Fruit fly (Drosophila melanogaster) whole organism, wandering third instar larva: ENCODE data around the gene CG10341.

Experiments
- Abd-B ChIP-seq: fragments of >200 bp; optimal IDR thresholded peaks from 2 replicates; lab custom pipeline; 2017; ENCODE audit warnings: missing biosample characterization, missing genetic modification characterization
- CG32264 ChIP-seq: fragments of 200-800 bp; sonication (Bioruptor generic); optimal IDR thresholded peaks from 2 replicates; lab custom pipeline; 2016; ENCODE audit warnings: missing biosample characterization, missing genetic modification characterization
- CG9705 ChIP-seq: fragments of 200-800 bp; sonication (Bioruptor generic); optimal IDR thresholded peaks from 2 replicates; lab custom pipeline; 2018; ENCODE audit warnings: missing biosample characterization, mild to moderate bottlenecking, missing genetic modification characterization
- CrebA ChIP-seq: fragments of 200-800 bp; sonication (Bioruptor generic); optimal IDR thresholded peaks from 2 replicates; lab custom pipeline; 2016; ENCODE audit warnings: missing biosample characterization, mild to moderate bottlenecking, missing genetic modification characterization, borderline replicate concordance
- Dif ChIP-seq: fragments of 200-275, 200-300 bp; sonication (Bioruptor generic); optimal IDR thresholded peaks from 2 replicates; lab custom pipeline; 2018; ENCODE audit warnings: missing biosample characterization, missing genetic modification characterization; ENCODE audit not compliant: partially characterized antibody
- GATAd ChIP-seq: sonication (Bioruptor generic); optimal IDR thresholded peaks from 2 replicates; lab custom pipeline; 2016; ENCODE audit warnings: missing biosample characterization, missing genetic modification characterization
- HLH106 ChIP-seq: fragments of 200-800 bp; optimal IDR thresholded peaks from 3 replicates; lab custom pipeline; 2019; ENCODE audit warnings: missing biosample characterization, mild to moderate bottlenecking, missing genetic modification characterization, moderate library complexity
- Hnf4 ChIP-seq: fragments of 200-800 bp; sonication (Bioruptor generic); optimal IDR thresholded peaks from 2 replicates; lab custom pipeline; 2016; ENCODE audit warnings: missing biosample characterization, mild to moderate bottlenecking, missing genetic modification characterization
- Hr78 ChIP-seq: fragments of >200 bp; optimal IDR thresholded peaks from 2 replicates; lab custom pipeline; 2017; ENCODE audit warnings: missing biosample characterization, missing genetic modification characterization
- Hr83 ChIP-seq: fragments of 200-300 bp; sonication (Bioruptor generic); optimal IDR thresholded peaks from 2 replicates; lab custom pipeline; 2016; ENCODE audit warnings: missing biosample characterization, mild to moderate bottlenecking, missing genetic modification characterization, moderate library complexity; ENCODE audit not compliant: poor library complexity, severe bottlenecking
- Jra ChIP-seq: sonication (Bioruptor generic); optimal IDR thresholded peaks from 2 replicates; lab custom pipeline; 2016; ENCODE audit warnings: missing biosample characterization, missing genetic modification characterization
- Mio ChIP-seq: sonication (Bioruptor generic); optimal IDR thresholded peaks from 2 replicates; lab custom pipeline; 2016; ENCODE audit warnings: missing biosample characterization, missing genetic modification characterization
- Myc ChIP-seq: fragments of >200 bp; optimal IDR thresholded peaks from 2 replicates; lab custom pipeline; 2017
- N ChIP-seq: fragments of >200 bp; optimal IDR thresholded peaks from 2 replicates; lab custom pipeline; 2018; ENCODE audit warnings: missing biosample characterization, missing external identifiers, missing genetic modification characterization
- OdsH ChIP-seq: fragments of 200-800 bp; sonication (Bioruptor generic); optimal IDR thresholded peaks from 2 replicates; lab custom pipeline; 2016; ENCODE audit warnings: missing biosample characterization, mild to moderate bottlenecking, missing genetic modification characterization
- Rel ChIP-seq, 2 experiments: fragments of 200-800 bp; sonication (Bioruptor generic) in 1 of 2; optimal IDR thresholded peaks; 2 replicates in 1 of 2; 3 replicates in 1 of 2; lab custom pipeline; 2016 to 2019; ENCODE audit warnings: mild to moderate bottlenecking in 2 of 2, missing biosample characterization in 2 of 2, missing genetic modification characterization in 2 of 2, moderate library complexity in 1 of 2
- Sp1 ChIP-seq: fragments of 200-800 bp; sonication (Bioruptor generic); optimal IDR thresholded peaks from 3 replicates; lab custom pipeline; 2019; ENCODE audit warnings: missing biosample characterization, mild to moderate bottlenecking, missing genetic modification characterization, moderate library complexity
- Vsx2 ChIP-seq: fragments of 200-300, 225-300 bp; sonication (Bioruptor generic); optimal IDR thresholded peaks from 2 replicates; lab custom pipeline; 2018; ENCODE audit warnings: missing biosample characterization, missing genetic modification characterization; ENCODE audit not compliant: partially characterized antibody
- br ChIP-seq: fragments of 200-800 bp; sonication (Bioruptor generic); optimal IDR thresholded peaks from 2 replicates; lab custom pipeline; 2016; ENCODE audit warnings: missing biosample characterization, missing genetic modification characterization
- brk ChIP-seq: fragments of 200-800 bp; sonication (Bioruptor generic); optimal IDR thresholded peaks from 2 replicates; lab custom pipeline; 2016; ENCODE audit warnings: missing biosample characterization, mild to moderate bottlenecking, missing genetic modification characterization
- dl ChIP-seq, 2 experiments: fragments of 175-275, 200-275 bp in 1 of 2; fragments of 200-275 bp in 1 of 2; sonication (Bioruptor generic); optimal IDR thresholded peaks; lab custom pipeline; 2018; ENCODE audit warnings: mild to moderate bottlenecking in 2 of 2, missing biosample characterization in 2 of 2, missing genetic modification characterization in 2 of 2, moderate library complexity in 2 of 2; ENCODE audit not compliant: partially characterized antibody in 2 of 2, insufficient read depth in 1 of 2
- dmrt93B ChIP-seq: fragments of 200-800 bp; sonication (Bioruptor generic); optimal IDR thresholded peaks from 2 replicates; lab custom pipeline; 2018; ENCODE audit warnings: missing biosample characterization, mild to moderate bottlenecking, missing genetic modification characterization
- dsf ChIP-seq: sonication (Bioruptor generic); optimal IDR thresholded peaks from 2 replicates; lab custom pipeline; 2016; ENCODE audit warnings: missing biosample characterization, missing genetic modification characterization, borderline replicate concordance
- ey ChIP-seq: fragments of 200-800 bp; sonication (Bioruptor generic); optimal IDR thresholded peaks from 2 replicates; lab custom pipeline; 2016; ENCODE audit warnings: missing biosample characterization, missing genetic modification characterization
- foxo ChIP-seq, 2 experiments: fragments of 200-800 bp; sonication (Bioruptor generic); optimal IDR thresholded peaks; 2 replicates in 1 of 2; 3 replicates in 1 of 2; lab custom pipeline; 2016 to 2017; ENCODE audit warnings: missing biosample characterization in 2 of 2, missing genetic modification characterization in 2 of 2
- fru ChIP-seq: fragments of 200-800 bp; sonication (Bioruptor generic); optimal IDR thresholded peaks from 3 replicates; lab custom pipeline; 2016; ENCODE audit warnings: missing biosample characterization, mild to moderate bottlenecking, missing genetic modification characterization
- h ChIP-seq: fragments of 200-800 bp; sonication (Bioruptor generic); optimal IDR thresholded peaks from 3 replicates; lab custom pipeline; 2016; ENCODE audit warnings: missing biosample characterization, mild to moderate bottlenecking, missing genetic modification characterization
- jim ChIP-seq: fragments of 175-275, 200-325 bp; sonication (Bioruptor generic); optimal IDR thresholded peaks from 2 replicates; lab custom pipeline; 2016; ENCODE audit warnings: missing biosample characterization, mild to moderate bottlenecking, missing genetic modification characterization
- lola ChIP-seq: fragments of >200 bp; optimal IDR thresholded peaks from 2 replicates; lab custom pipeline; 2017; ENCODE audit warnings: missing biosample characterization, missing genetic modification characterization
- pan ChIP-seq: fragments of >200 bp; optimal IDR thresholded peaks from 2 replicates; lab custom pipeline; 2017
- psq ChIP-seq: fragments of 200-800 bp; sonication (Bioruptor generic); optimal IDR thresholded peaks from 3 replicates; lab custom pipeline; 2017; ENCODE audit warnings: missing biosample characterization, mild to moderate bottlenecking, missing genetic modification characterization, moderate library complexity
- rgr ChIP-seq: fragments of 200-800 bp; sonication (Bioruptor generic); optimal IDR thresholded peaks from 3 replicates; lab custom pipeline; 2016; ENCODE audit warnings: missing biosample characterization, mild to moderate bottlenecking, missing genetic modification characterization
- sage ChIP-seq: fragments of 200-800 bp; sonication (Bioruptor generic); optimal IDR thresholded peaks from 2 replicates; lab custom pipeline; 2016; ENCODE audit warnings: missing biosample characterization, mild to moderate bottlenecking, missing genetic modification characterization
- sv ChIP-seq: fragments of 200-800 bp; sonication (Bioruptor generic); optimal IDR thresholded peaks from 3 replicates; lab custom pipeline; 2016; ENCODE audit warnings: missing biosample characterization, missing genetic modification characterization
- tai ChIP-seq: sonication (Bioruptor generic); optimal IDR thresholded peaks from 2 replicates; lab custom pipeline; 2016; ENCODE audit warnings: missing biosample characterization, missing genetic modification characterization
- usp ChIP-seq: fragments of >200 bp; optimal IDR thresholded peaks from 2 replicates; lab custom pipeline; 2017; ENCODE audit warnings: missing biosample characterization, missing genetic modification characterization
- woc ChIP-seq: sonication (Bioruptor generic); optimal IDR thresholded peaks from 2 replicates; lab custom pipeline; 2016; ENCODE audit warnings: missing biosample characterization, mild to moderate bottlenecking, missing genetic modification characterization

Gene CG10341

DNA sequence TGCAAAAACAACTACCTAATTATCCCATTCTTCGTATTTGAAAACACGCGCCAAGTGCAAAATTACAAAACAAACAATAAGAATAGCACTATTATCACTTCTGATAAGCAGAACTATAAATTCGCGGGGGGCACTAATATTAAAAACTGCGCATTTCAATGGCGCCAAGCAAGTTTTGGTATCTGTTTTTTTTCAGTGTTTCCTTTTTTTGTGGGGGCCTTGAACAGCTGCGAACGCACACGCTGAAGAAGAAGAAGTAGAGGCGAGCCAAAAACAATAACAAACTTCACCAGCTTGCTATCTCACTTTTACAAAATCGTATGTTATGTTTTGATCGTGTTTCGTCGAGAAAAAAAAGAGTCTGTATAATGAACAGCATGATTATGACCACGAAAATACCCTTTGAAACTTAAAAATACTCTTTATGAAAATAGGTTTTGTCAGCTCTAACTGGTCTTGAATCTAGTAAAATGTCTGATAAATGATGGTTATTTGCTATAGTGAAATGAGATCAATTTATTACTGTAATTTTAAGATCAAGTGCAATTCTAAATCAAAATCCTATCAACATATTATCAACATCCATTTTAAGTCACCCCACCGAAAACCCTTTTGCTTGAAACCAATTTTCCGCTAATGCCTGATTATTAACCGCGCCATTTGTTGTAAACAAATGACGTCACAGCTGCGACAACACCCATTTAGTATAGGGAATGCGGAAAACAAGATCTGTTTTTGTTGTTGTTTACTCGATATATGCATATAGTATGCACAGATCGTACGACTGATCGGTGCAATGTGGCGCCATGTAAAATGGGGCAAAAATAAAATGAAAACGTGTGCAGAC, 4.4 kb upstream of the CG10341 start:
- peak; percentile 32 for TF ChIP-seq ey
- TF ChIP-seq Sp1 (GFP tag; lab: Kevin White, UChicago): peak; percentile 14
- TF ChIP-seq tai (GFP tag; lab: Kevin White, UChicago): no peak
- TF ChIP-seq fru (GFP tag; lab: Kevin White, UChicago): peak; percentile 45
- no peak for TF ChIP-seq Dif (GFP tag; lab: Kevin White, UChicago)
- no peak for TF ChIP-seq jim (GFP tag; lab: Kevin White, UChicago)
- peak; percentile 59 for TF ChIP-seq OdsH
- TF ChIP-seq h: peak; percentile 57
- TF ChIP-seq Rel (GFP tag; optimal IDR thresholded peaks at IDR 0.05; lab: Kevin White, UChicago): no peak
- peak; percentile 6 for TF ChIP-seq Rel (tag; optimal IDR thresholded peaks at IDR 0.05; lab: Kevin White, UChicago)
- TF ChIP-seq br (GFP tag; lab: Kevin White, UChicago): peak; percentile 70
- TF ChIP-seq N (GFP tag; lab: Kevin White, UChicago): no peak
- peak; percentile 57 for TF ChIP-seq woc (GFP tag; lab: Kevin White, UChicago)
- TF ChIP-seq CG9705 (GFP tag; lab: Kevin White, UChicago): no peak
- TF ChIP-seq sv (GFP tag; lab: Kevin White, UChicago): no peak
- peak; percentile 79 for TF ChIP-seq psq (GFP tag; lab: Kevin White, UChicago)
- TF ChIP-seq rgr (GFP tag; lab: Kevin White, UChicago): peak; percentile 61
- TF ChIP-seq Mio (GFP tag; lab: Kevin White, UChicago): no peak
- TF ChIP-seq Hr83 (GFP tag; lab: Kevin White, UChicago): peak; percentile 63
- TF ChIP-seq sage (GFP tag; lab: Kevin White, UChicago): no peak
- peak in 1 of 2 experiments; percentile 66 for TF ChIP-seq foxo (GFP tag; optimal IDR thresholded peaks at IDR 0.05; lab: Kevin White, UChicago)

dm6 chr2L:18694724-18695105, 3.8 kb upstream of the CG10341 start:
- TF ChIP-seq ey (peak; percentile 15), Hr83 (GFP tag; lab: Kevin White, UChicago) (no peak), foxo (GFP tag; optimal IDR thresholded peaks at IDR 0.05; lab: Kevin White, UChicago) (peak in 1 of 2 experiments; percentile 21), sage (GFP tag; lab: Kevin White, UChicago) (no peak), brk (GFP tag; lab: Kevin White, UChicago) (no peak), rgr (GFP tag; lab: Kevin White, UChicago) (peak; percentile 13), Jra (GFP tag; lab: Kevin White, UChicago) (peak; percentile 3), Abd-B (GFP tag; lab: Kevin White, UChicago) (no peak), h (peak; percentile 9), Hnf4 (peak; percentile 8), fru (GFP tag; lab: Kevin White, UChicago) (peak; percentile 33), Myc (lab: Kevin White, UChicago) (no peak)

dm6 chr2L:18695404-18695804, 3.1 kb upstream of the CG10341 start, which contains the start of the genes CG10383 and CG10338:
CG10383 (minus strand) TSS chr2L:18695602.
CG10338 (plus strand) TSS chr2L:18695664.
- TF ChIP-seq fru (GFP tag; lab: Kevin White, UChicago): peak; percentile 90
- TF ChIP-seq CG9705 (GFP tag; lab: Kevin White, UChicago): peak; percentile 63
- TF ChIP-seq h: peak; percentile 93
- peak; percentile 88 for TF ChIP-seq br (GFP tag; lab: Kevin White, UChicago)
- no peak for TF ChIP-seq Abd-B (GFP tag; lab: Kevin White, UChicago)
- no peak for TF ChIP-seq N (GFP tag; lab: Kevin White, UChicago)
- TF ChIP-seq Hnf4: peak; percentile 94
- TF ChIP-seq dl (GFP tag; optimal IDR thresholded peaks at IDR 0.05; lab: Kevin White, UChicago; ENCODE audit: insufficient read depth in 1 of 2, partially characterized antibody in 2 of 2): no peak
- peak; percentile 84 for TF ChIP-seq HLH106 (tag; lab: Kevin White, UChicago)
- peak; percentile 71 for TF ChIP-seq sv (GFP tag; lab: Kevin White, UChicago)
- TF ChIP-seq Jra (GFP tag; lab: Kevin White, UChicago): peak; percentile 92
- TF ChIP-seq rgr (GFP tag; lab: Kevin White, UChicago): peak; percentile 93
- no peak for TF ChIP-seq Rel (GFP tag; optimal IDR thresholded peaks at IDR 0.05; lab: Kevin White, UChicago)
- TF ChIP-seq Rel (tag; optimal IDR thresholded peaks at IDR 0.05; lab: Kevin White, UChicago): peak; percentile 75
- TF ChIP-seq tai (GFP tag; lab: Kevin White, UChicago): no peak
- peak; percentile 65 for TF ChIP-seq jim (GFP tag; lab: Kevin White, UChicago)
- peak; percentile 79 for TF ChIP-seq Sp1 (GFP tag; lab: Kevin White, UChicago)
- no peak for TF ChIP-seq Vsx2 (GFP tag; lab: Kevin White, UChicago)
- no peak for TF ChIP-seq pan
- peak in 1 of 2 experiments; percentile 95 for TF ChIP-seq foxo (GFP tag; optimal IDR thresholded peaks at IDR 0.05; lab: Kevin White, UChicago)
- TF ChIP-seq Hr78 (GFP tag; lab: Kevin White, UChicago): no peak
- peak; percentile 90 for TF ChIP-seq GATAd
- TF ChIP-seq psq (GFP tag; lab: Kevin White, UChicago): peak; percentile 82
- peak; percentile 72 for TF ChIP-seq dmrt93B (GFP tag; lab: Kevin White, UChicago)
- TF ChIP-seq OdsH: peak; percentile 87
- TF ChIP-seq woc (GFP tag; lab: Kevin White, UChicago): peak; percentile 72
- TF ChIP-seq lola (GFP tag; lab: Kevin White, UChicago): peak; percentile 58
- TF ChIP-seq Mio (GFP tag; lab: Kevin White, UChicago): peak; percentile 70
- TF ChIP-seq Hr83 (GFP tag; lab: Kevin White, UChicago): peak; percentile 92
- no peak for TF ChIP-seq CrebA
- TF ChIP-seq usp: no peak
- peak; percentile 81 for TF ChIP-seq Myc (lab: Kevin White, UChicago)
- TF ChIP-seq ey: peak; percentile 91
- peak; percentile 76 for TF ChIP-seq CG32264 (GFP tag; lab: Kevin White, UChicago)
- no peak for TF ChIP-seq Dif (GFP tag; lab: Kevin White, UChicago)
- no peak for TF ChIP-seq brk (GFP tag; lab: Kevin White, UChicago)
- TF ChIP-seq sage (GFP tag; lab: Kevin White, UChicago): peak; percentile 69
- no peak for TF ChIP-seq dsf (GFP tag; lab: Kevin White, UChicago)
